Worm (Caenorhabditis elegans): ENCODE results near the gene tmem-131.

- no peak for TF ChIP-seq cog-1 (tag; optimal IDR thresholded peaks at IDR 0.05)
- TF ChIP-seq T22C8.4 (GFP tag; IDR thresholded peaks at IDR 0.05), result no peak
- no peak; the same call in 1 of the 2 replicates for TF ChIP-seq ztf-23 (GFP tag; IDR thresholded peaks at IDR 0.05)
- TF ChIP-seq klf-2 (GFP tag; conservative IDR thresholded peaks at IDR 0.05), result no peak
- TF ChIP-seq flt-1 (GFP tag; IDR thresholded peaks at IDR 0.05), result no peak
- TF ChIP-seq ref-1 (GFP tag; conservative IDR thresholded peaks at IDR 0.05), result no peak
- no peak for TF ChIP-seq tab-1 (GFP tag; IDR thresholded peaks at IDR 0.05)
- TF ChIP-seq ztf-29 (GFP tag; IDR thresholded peaks at IDR 0.05), result no peak
- no peak for TF ChIP-seq med-1 (GFP tag; optimal IDR thresholded peaks at IDR 0.05; ENCODE audit: insufficient read depth)
These were observed 27.2 kb upstream of the tmem-131 start for ce11 chrIII:5025136-5025629.
